Worm (Caenorhabditis elegans) whole organism, late embryonic: ENCODE results near the gene C49H3.12.

Experiments
- ahr-1 ChIP-seq: sonication (generic microtip); optimal IDR thresholded peaks from 2 replicates; lab custom pipeline; 2016; ENCODE audit warnings: missing genetic modification characterization, missing compliant biosample characterization
- ceh-14 ChIP-seq: sonication (generic microtip); optimal IDR thresholded peaks from 2 replicates; lab custom pipeline; 2016; ENCODE audit warnings: missing genotype, missing genetic modification characterization, missing compliant biosample characterization
- ceh-18 ChIP-seq: sonication (generic microtip); optimal IDR thresholded peaks from 2 replicates; lab custom pipeline; 2016; ENCODE audit warnings: missing genetic modification characterization, missing compliant biosample characterization
- ceh-22 ChIP-seq: sonication (generic microtip); optimal IDR thresholded peaks from 2 replicates; lab custom pipeline; 2017; ENCODE audit warnings: missing biosample characterization, missing genetic modification characterization
- ceh-24 ChIP-seq: sonication (generic microtip); optimal IDR thresholded peaks from 2 replicates; lab custom pipeline; 2016; ENCODE audit warnings: mild to moderate bottlenecking, missing genetic modification characterization, missing compliant biosample characterization
- ceh-45 ChIP-seq: fragments of 200-800 bp; sonication (Bioruptor generic); IDR thresholded peaks from 2 replicates; pipeline ENCODE4 v1.3.6; 2022; ENCODE audit warnings: missing genetic modification reagents, missing genetic modification characterization, missing compliant biosample characterization
- che-1 ChIP-seq: sonication (generic microtip); optimal IDR thresholded peaks from 2 replicates; lab custom pipeline; 2016; ENCODE audit warnings: mild to moderate bottlenecking, missing genetic modification characterization, missing compliant biosample characterization
- dmd-4 ChIP-seq: sonication (generic microtip); optimal IDR thresholded peaks from 2 replicates; lab custom pipeline; 2016; ENCODE audit warnings: borderline replicate concordance, missing genetic modification characterization, missing compliant biosample characterization
- dve-1 ChIP-seq: sonication (generic microtip); optimal IDR thresholded peaks from 2 replicates; lab custom pipeline; 2017; ENCODE audit warnings: antibody characterized with exemption, mild to moderate bottlenecking, missing genetic modification characterization, missing compliant biosample characterization
- elt-2 ChIP-seq: sonication (generic microtip); optimal IDR thresholded peaks from 2 replicates; lab custom pipeline; 2016; ENCODE audit warnings: missing genetic modification reagents, missing genetic modification characterization, missing compliant biosample characterization
- elt-4 ChIP-seq: sonication (generic microtip); optimal IDR thresholded peaks from 2 replicates; lab custom pipeline; 2016; ENCODE audit warnings: missing genetic modification characterization, missing compliant biosample characterization
- ets-4 ChIP-seq: sonication (generic microtip); optimal IDR thresholded peaks from 2 replicates; lab custom pipeline; 2016; ENCODE audit warnings: missing genetic modification characterization, missing compliant biosample characterization
- gmeb-2 ChIP-seq: sonication (generic microtip); optimal IDR thresholded peaks from 2 replicates; lab custom pipeline; 2016; ENCODE audit warnings: missing genetic modification characterization, inconsistent platforms, missing compliant biosample characterization
- hlh-15 ChIP-seq: sonication (generic microtip); optimal IDR thresholded peaks from 2 replicates; lab custom pipeline; 2016; ENCODE audit warnings: missing genetic modification characterization, missing compliant biosample characterization
- lim-6 ChIP-seq: sonication (generic microtip); optimal IDR thresholded peaks from 2 replicates; lab custom pipeline; 2016; ENCODE audit warnings: missing genetic modification characterization, missing compliant biosample characterization
- lin-11 ChIP-seq: fragments of 200-800 bp; sonication (Bioruptor generic); optimal IDR thresholded peaks from 2 replicates; lab custom pipeline; 2018; ENCODE audit warnings: mild to moderate bottlenecking, missing genetic modification characterization, missing compliant biosample characterization
- madf-2 ChIP-seq: sonication (generic microtip); optimal IDR thresholded peaks from 2 replicates; lab custom pipeline; 2017; ENCODE audit warnings: missing genetic modification characterization, missing compliant biosample characterization
- mec-3 ChIP-seq: sonication (generic microtip); optimal IDR thresholded peaks from 2 replicates; lab custom pipeline; 2016; ENCODE audit warnings: borderline replicate concordance, missing genetic modification characterization, missing compliant biosample characterization
- nfya-1 ChIP-seq: sonication (generic microtip); optimal IDR thresholded peaks from 2 replicates; lab custom pipeline; 2017; ENCODE audit warnings: missing genetic modification characterization, mild to moderate bottlenecking, missing compliant biosample characterization, antibody characterized with exemption, moderate library complexity
- npax-4 ChIP-seq: sonication (generic microtip); optimal IDR thresholded peaks from 2 replicates; lab custom pipeline; 2016; ENCODE audit warnings: missing genetic modification characterization, missing compliant biosample characterization
- pag-3 ChIP-seq: sonication (generic microtip); optimal IDR thresholded peaks from 2 replicates; lab custom pipeline; 2016; ENCODE audit warnings: missing compliant biosample characterization, missing genetic modification characterization, borderline replicate concordance
- pat-9 ChIP-seq: fragments of 200-800 bp; sonication (Bioruptor generic); optimal IDR thresholded peaks from 2 replicates; lab custom pipeline; 2018; ENCODE audit warnings: mild to moderate bottlenecking, missing genetic modification characterization, moderate library complexity, missing compliant biosample characterization
- pax-1 ChIP-seq: fragments of 150-350 bp; optimal IDR thresholded peaks from 2 replicates; lab custom pipeline; 2014; ENCODE audit warnings: missing biosample characterization, missing genetic modification characterization
- pha-2 ChIP-seq: sonication (generic microtip); optimal IDR thresholded peaks from 2 replicates; lab custom pipeline; 2017; ENCODE audit warnings: mild to moderate bottlenecking, missing genetic modification characterization, missing compliant biosample characterization
- pros-1 ChIP-seq: fragments of 150-350 bp; optimal IDR thresholded peaks from 2 replicates; lab custom pipeline; 2014; ENCODE audit warnings: missing biosample characterization, missing genetic modification reagents, missing genetic modification characterization
- ref-2 ChIP-seq: sonication (generic microtip); optimal IDR thresholded peaks from 2 replicates; lab custom pipeline; 2016; ENCODE audit warnings: missing genetic modification characterization, missing compliant biosample characterization
- sox-2 ChIP-seq: fragments of 200-800 bp; sonication (Bioruptor generic); IDR thresholded peaks from 2 replicates; pipeline ENCODE4 v1.3.6; 2022; ENCODE audit warnings: missing genetic modification reagents, missing genetic modification characterization, missing compliant biosample characterization
- sox-4 ChIP-seq: sonication (generic microtip); optimal IDR thresholded peaks from 2 replicates; lab custom pipeline; 2017; ENCODE audit warnings: mild to moderate bottlenecking, missing genetic modification characterization, inconsistent platforms, missing compliant biosample characterization
- tbx-2 ChIP-seq: sonication (generic microtip); optimal IDR thresholded peaks from 2 replicates; lab custom pipeline; 2016; ENCODE audit warnings: missing genetic modification characterization, missing compliant biosample characterization
- ttx-3 ChIP-seq: sonication (generic microtip); optimal IDR thresholded peaks from 2 replicates; lab custom pipeline; 2016; ENCODE audit warnings: missing genetic modification reagents, missing genetic modification characterization, missing compliant biosample characterization
- unc-3 ChIP-seq, 2 experiments: fragments of 200-800 bp in 1 of 2; sonication (Bioruptor generic) in 1 of 2; sonication (generic microtip) in 1 of 2; conservative IDR thresholded peaks in 1 of 2; optimal IDR thresholded peaks in 1 of 2; 2 replicates each; pipeline versions ENCODE4 v1.3.6 to Lab custom; 2016 to 2022; ENCODE audit warnings: missing compliant biosample characterization in 2 of 2, missing genetic modification characterization in 2 of 2, missing genetic modification reagents in 1 of 2
- unc-42 ChIP-seq: sonication (generic microtip); optimal IDR thresholded peaks from 2 replicates; lab custom pipeline; 2016; ENCODE audit warnings: missing genotype, missing genetic modification characterization, missing compliant biosample characterization
- unc-55 ChIP-seq: sonication (generic microtip); optimal IDR thresholded peaks from 2 replicates; lab custom pipeline; 2017; ENCODE audit warnings: missing biosample characterization, missing genetic modification reagents, missing genetic modification characterization
- unc-86 ChIP-seq: sonication (generic microtip); optimal IDR thresholded peaks from 2 replicates; lab custom pipeline; 2016; ENCODE audit warnings: missing genetic modification characterization, missing compliant biosample characterization
- zip-5 ChIP-seq: sonication (generic microtip); optimal IDR thresholded peaks from 2 replicates; lab custom pipeline; 2016; ENCODE audit warnings: missing genetic modification characterization, missing compliant biosample characterization

Gene C49H3.12

ce11 chrIV:7902221-7902904, 24.8 kb downstream of the C49H3.12 start, which contains the start of gene arp-11:
Gene arp-11, minus strand, starts transcription at chrIV:7902271.
- TF ChIP-seq nfya-1: peak; percentile 38
- peak; percentile 25 for TF ChIP-seq tbx-2
- TF ChIP-seq che-1 (tag; lab: Kevin White, UChicago): no peak
- TF ChIP-seq unc-3 (GFP tag; conservative IDR thresholded peaks at IDR 0.05; lab: Robert Waterston, UW): no peak
- TF ChIP-seq unc-3 (tag; optimal IDR thresholded peaks at IDR 0.05; lab: Kevin White, UChicago): no peak
- no peak for TF ChIP-seq lim-6 (tag; lab: Kevin White, UChicago)
- TF ChIP-seq hlh-15 (tag; lab: Kevin White, UChicago): no peak
- no peak for TF ChIP-seq gmeb-2 (tag; lab: Kevin White, UChicago)
- no peak for TF ChIP-seq sox-2 (GFP tag; lab: Robert Waterston, UW)
- TF ChIP-seq mec-3 (tag; lab: Kevin White, UChicago): no peak
- no peak for TF ChIP-seq ceh-24 (tag; lab: Kevin White, UChicago)
- no peak for TF ChIP-seq ahr-1 (tag; lab: Kevin White, UChicago)
- no peak for TF ChIP-seq pros-1 (tag; lab: Kevin White, UChicago)
- no peak for TF ChIP-seq ttx-3 (tag; lab: Kevin White, UChicago)
- TF ChIP-seq lin-11: no peak
- no peak for TF ChIP-seq pha-2 (tag; lab: Kevin White, UChicago)
- peak; percentile 36 for TF ChIP-seq unc-55 (GFP tag; lab: Kevin White, UChicago)
- TF ChIP-seq unc-42 (tag; lab: Kevin White, UChicago): peak; percentile 10
- TF ChIP-seq ceh-14: no peak
- no peak for TF ChIP-seq pat-9
- TF ChIP-seq elt-4 (tag; lab: Kevin White, UChicago): no peak
- TF ChIP-seq ets-4: no peak
- TF ChIP-seq elt-2 (tag; lab: Kevin White, UChicago): peak; percentile 87
- no peak for TF ChIP-seq npax-4 (tag; lab: Kevin White, UChicago)
- TF ChIP-seq ref-2 (tag; lab: Kevin White, UChicago): no peak

- TF ChIP-seq ceh-24 (tag; lab: Kevin White, UChicago): no peak
- no peak for TF ChIP-seq zip-5 (tag; lab: Kevin White, UChicago)
- TF ChIP-seq che-1 (tag; lab: Kevin White, UChicago): no peak
Measured at ce11 chrIV:7898489-7898888, 28.6 kb downstream of the C49H3.12 start.

ce11 chrIV:7897953-7898352, 29.2 kb downstream of the C49H3.12 start:
- TF ChIP-seq dmd-4 (tag; lab: Kevin White, UChicago): no peak
- TF ChIP-seq ceh-14: no peak
- TF ChIP-seq ceh-18: no peak
- no peak for TF ChIP-seq lin-11

ce11 chrIV:7897443-7897842, 29.7 kb downstream of the C49H3.12 start, which contains the start of gene ilys-4:
Gene ilys-4, minus strand, starts transcription at chrIV:7897543.
- TF ChIP-seq dve-1: no peak
- TF ChIP-seq pag-3 (tag; lab: Kevin White, UChicago): no peak
- TF ChIP-seq pax-1 (tag; lab: Kevin White, UChicago): no peak
- no peak for TF ChIP-seq lim-6 (tag; lab: Kevin White, UChicago)
- TF ChIP-seq ceh-45 (GFP tag; lab: Robert Waterston, UW): no peak
- TF ChIP-seq ceh-24 (tag; lab: Kevin White, UChicago): no peak
- no peak for TF ChIP-seq lin-11
- no peak for TF ChIP-seq madf-2 (tag; lab: Kevin White, UChicago)
- TF ChIP-seq ceh-22 (tag; lab: Kevin White, UChicago): no peak
- no peak for TF ChIP-seq unc-86 (tag; lab: Kevin White, UChicago)
- TF ChIP-seq ahr-1 (tag; lab: Kevin White, UChicago): no peak
- no peak for TF ChIP-seq sox-4 (tag; lab: Kevin White, UChicago)
- TF ChIP-seq che-1 (tag; lab: Kevin White, UChicago): no peak
